Worm (Caenorhabditis elegans) whole organism, L4/young adult: ENCODE results near the gene F13H10.3.

Source experiments
- W03F9.2 ChIP-seq: fragments of 150-350 bp; optimal IDR thresholded peaks from 2 replicates; lab custom pipeline; 2014; ENCODE audit warnings: missing biosample characterization, missing genetic modification characterization
- dao-5 ChIP-seq: sonication (generic microtip); optimal IDR thresholded peaks from 2 replicates; lab custom pipeline; 2016; ENCODE audit warnings: missing genotype, missing genetic modification characterization, moderate library complexity, missing compliant biosample characterization
- him-1 ChIP-seq: sonication (generic microtip); optimal IDR thresholded peaks from 2 replicates; lab custom pipeline; 2016; ENCODE audit warnings: missing genotype, missing genetic modification reagents, missing genetic modification characterization, missing compliant biosample characterization

ce11 chrIV:11051963-11052362, 36.2 kb upstream of the F13H10.3 start:
- TF ChIP-seq him-1 (tag; lab: Kevin White, UChicago) (no peak), W03F9.2 (tag; lab: Kevin White, UChicago) (no peak), dao-5 (tag; lab: Kevin White, UChicago) (no peak)
